Worm (Caenorhabditis elegans) whole organism, midembryonic: ENCODE measurements around the gene srn-1.

ENCODE experiments used
- T22C8.4 ChIP-seq: fragments of 200-800 bp; sonication (Bioruptor generic); IDR thresholded peaks from 2 replicates; pipeline ENCODE4 v1.3.6; 2022; ENCODE audit warnings: missing genetic modification characterization, missing compliant biosample characterization
- cog-1 ChIP-seq: sonication (generic microtip); optimal IDR thresholded peaks from 2 replicates; lab custom pipeline; 2016; ENCODE audit warnings: missing genetic modification characterization, missing compliant biosample characterization
- flt-1 ChIP-seq: fragments of 200-800 bp; sonication (Bioruptor generic); IDR thresholded peaks from 2 replicates; pipeline ENCODE4 v1.3.6; 2022; ENCODE audit warnings: missing genetic modification characterization, missing compliant biosample characterization
- klf-2 ChIP-seq: fragments of 200-800 bp; sonication (Bioruptor generic); conservative IDR thresholded peaks from 2 replicates; pipeline ENCODE4 v1.3.6; 2022; ENCODE audit warnings: missing genetic modification reagents, missing genetic modification characterization, missing compliant biosample characterization
- med-1 ChIP-seq: sonication (generic microtip); optimal IDR thresholded peaks from 2 replicates; lab custom pipeline; 2017; ENCODE audit warnings: missing genetic modification characterization, mild to moderate bottlenecking, missing compliant biosample characterization, antibody characterized with exemption, missing genetic modification reagents; ENCODE audit not compliant: insufficient read depth
- ref-1 ChIP-seq: fragments of 200-800 bp; sonication (Bioruptor generic); conservative IDR thresholded peaks from 2 replicates; pipeline ENCODE4 v1.3.6; 2022; ENCODE audit warnings: missing genetic modification reagents, missing genetic modification characterization, missing compliant biosample characterization
- tab-1 ChIP-seq: fragments of 200-800 bp; sonication (Bioruptor generic); IDR thresholded peaks from 2 replicates; pipeline ENCODE4 v1.3.6; 2022; ENCODE audit warnings: missing genetic modification characterization, missing compliant biosample characterization
- ztf-23 ChIP-seq: fragments of 200-800 bp; sonication (Bioruptor generic); IDR thresholded peaks from 2 replicates; pipeline ENCODE4 v1.3.6; 2022; ENCODE audit warnings: missing genetic modification reagents, missing genetic modification characterization, missing compliant biosample characterization
- ztf-29 ChIP-seq: fragments of 200-800 bp; sonication (Bioruptor generic); IDR thresholded peaks from 2 replicates; pipeline ENCODE4 v1.3.6; 2022; ENCODE audit warnings: missing genetic modification reagents, missing genetic modification characterization, missing compliant biosample characterization

srn-1 gene

DNA sequence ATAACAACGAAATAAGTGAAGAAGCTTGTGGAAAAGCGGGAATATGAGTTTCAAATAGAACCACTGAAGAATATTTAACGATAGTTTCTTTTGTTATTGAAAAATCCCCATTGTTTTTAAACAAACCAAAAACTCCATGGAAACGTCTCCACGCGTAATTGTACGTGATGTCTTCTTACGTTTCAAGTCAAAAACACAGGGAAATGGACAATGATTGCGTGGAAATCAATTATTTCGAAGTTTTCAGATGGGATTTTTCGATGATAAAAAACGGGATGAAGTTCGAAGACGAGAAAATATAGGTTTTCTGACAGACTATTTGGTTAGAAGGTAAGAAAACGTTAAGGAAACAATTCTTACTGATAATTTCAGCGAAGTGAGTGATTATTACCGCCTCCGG lies 5.1 kb downstream of the srn-1 start, which contains the start of the genes K12B6.4 and spe-49:
K12B6.4 (minus strand) TSS at position 101 of the 400 bp plus-strand sequence.
spe-49 (plus strand) TSS at position 185 of the 400 bp plus-strand sequence.
- TF ChIP-seq med-1 (GFP tag; lab: Kevin White, UChicago): no peak
- no peak for TF ChIP-seq ztf-29 (GFP tag; lab: Robert Waterston, UW)
- TF ChIP-seq ztf-23 (GFP tag; lab: Robert Waterston, UW): no peak
- no peak for TF ChIP-seq flt-1 (GFP tag; lab: Robert Waterston, UW)
- TF ChIP-seq klf-2 (GFP tag; lab: Robert Waterston, UW): no peak

DNA sequence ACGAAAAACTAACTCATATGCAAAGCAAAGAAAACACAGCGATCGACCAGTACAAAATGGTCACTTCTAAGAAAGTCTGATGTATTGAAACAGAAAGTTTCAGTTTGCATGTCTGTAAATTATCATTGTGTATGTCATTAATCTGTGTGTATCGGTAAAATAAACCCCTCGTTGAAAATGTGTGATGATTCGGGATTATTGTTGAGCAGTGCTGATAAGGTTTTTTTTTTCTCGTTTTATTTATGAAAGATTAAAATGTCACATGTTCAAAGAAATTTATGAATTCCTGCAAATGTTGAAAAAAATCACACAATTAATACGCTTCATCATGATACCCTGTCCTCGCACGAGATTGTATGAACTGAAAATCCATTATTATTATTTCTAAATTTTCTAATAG lies 6.2 kb downstream of the srn-1 start:
- TF ChIP-seq med-1 (GFP tag; lab: Kevin White, UChicago) (no peak), flt-1 (GFP tag; lab: Robert Waterston, UW) (no peak), ztf-29 (GFP tag; lab: Robert Waterston, UW) (no peak), T22C8.4 (no peak), klf-2 (GFP tag; lab: Robert Waterston, UW) (no peak), tab-1 (GFP tag; lab: Robert Waterston, UW) (no peak), ztf-23 (GFP tag; lab: Robert Waterston, UW) (no peak), cog-1 (tag; lab: Kevin White, UChicago) (no peak)

DNA sequence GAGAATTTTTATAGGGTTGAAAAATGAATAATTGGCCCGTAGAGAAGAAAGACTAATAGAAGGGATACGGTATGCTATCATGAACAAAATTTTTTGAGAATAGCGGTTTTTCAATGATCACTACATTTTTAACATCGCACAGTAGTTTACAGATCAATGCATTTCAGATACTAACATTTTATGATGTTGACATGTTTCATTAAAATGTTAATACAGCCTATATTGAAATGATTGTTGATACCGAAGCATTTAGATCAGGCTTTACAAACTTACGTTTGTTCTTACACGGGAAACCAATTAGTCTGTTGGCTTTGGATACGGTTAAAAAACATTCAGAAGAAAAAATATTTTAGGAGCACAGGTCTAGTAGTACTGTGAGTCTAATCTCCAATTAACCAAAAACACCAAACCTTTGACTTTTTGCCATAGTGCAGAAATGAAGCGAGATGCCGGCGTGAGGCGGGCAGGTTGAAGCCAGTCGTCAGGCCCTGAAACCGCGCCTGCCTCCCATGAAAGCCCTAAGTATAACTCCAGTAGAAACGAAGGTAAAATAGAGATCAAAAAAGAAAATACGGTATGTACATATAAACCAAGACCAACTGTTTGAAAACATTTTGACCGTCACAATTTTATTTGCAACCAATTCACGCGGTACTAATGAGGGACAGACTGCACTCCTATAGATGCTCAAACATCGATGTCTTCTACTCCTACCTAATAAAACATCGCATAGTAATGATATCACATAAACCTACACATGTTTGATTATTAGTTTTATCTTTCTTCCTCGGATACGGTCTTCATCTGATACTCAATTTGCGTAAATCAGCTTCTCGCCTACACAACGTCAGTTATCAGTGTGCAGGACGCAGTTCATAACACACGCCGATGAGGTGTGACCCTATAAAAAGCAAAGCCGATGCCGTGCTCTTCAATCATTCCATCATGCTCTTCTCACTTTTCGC lies 7.8 kb downstream of the srn-1 start, which contains the start of gene fil-2:
fil-2 (plus strand) TSS at position 915 of the 965 bp plus-strand sequence.
- TF ChIP-seq tab-1 (GFP tag; lab: Robert Waterston, UW) (no peak), flt-1 (GFP tag; lab: Robert Waterston, UW) (no peak), ztf-23 (GFP tag; lab: Robert Waterston, UW) (no peak), T22C8.4 (no peak), ztf-29 (GFP tag; lab: Robert Waterston, UW) (no peak), cog-1 (tag; lab: Kevin White, UChicago) (no peak), klf-2 (GFP tag; lab: Robert Waterston, UW) (no peak), med-1 (GFP tag; lab: Kevin White, UChicago) (no peak), ref-1 (GFP tag; lab: Robert Waterston, UW) (no peak)

DNA sequence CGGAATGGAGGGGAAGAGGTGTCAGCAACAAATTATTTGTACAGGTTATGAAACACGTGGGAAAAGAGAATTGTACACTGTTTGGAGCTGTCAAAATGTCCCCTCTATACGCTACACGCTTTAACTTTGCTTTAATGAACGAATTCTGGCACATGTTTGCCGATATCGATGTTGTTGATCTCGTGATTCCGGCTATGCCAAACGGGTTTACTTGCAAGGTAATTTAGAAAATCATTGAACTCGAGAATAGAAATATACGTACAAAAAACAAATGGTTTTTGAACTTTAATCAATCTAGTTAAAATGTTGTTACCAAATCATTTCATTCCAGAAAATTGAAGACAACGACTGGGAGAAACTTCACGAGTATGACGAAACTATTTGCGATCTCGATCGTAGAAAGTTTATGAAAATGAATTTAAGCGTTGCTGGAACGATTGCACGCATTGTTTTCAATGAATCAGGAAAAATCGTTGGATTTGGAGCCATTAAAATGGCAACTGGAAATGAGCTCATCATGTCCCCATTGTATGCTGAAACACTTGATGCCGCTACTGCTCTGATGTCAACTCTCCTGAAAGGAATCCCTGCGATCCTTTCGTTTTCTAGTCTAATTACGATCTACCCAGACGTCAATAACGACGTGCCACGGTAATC lies 8.9 kb downstream of the srn-1 start:
- TF ChIP-seq flt-1 (GFP tag; lab: Robert Waterston, UW) (no peak), ztf-23 (GFP tag; lab: Robert Waterston, UW) (no peak), ztf-29 (GFP tag; lab: Robert Waterston, UW) (no peak), T22C8.4 (no peak), tab-1 (GFP tag; lab: Robert Waterston, UW) (no peak), cog-1 (tag; lab: Kevin White, UChicago) (no peak)

DNA sequence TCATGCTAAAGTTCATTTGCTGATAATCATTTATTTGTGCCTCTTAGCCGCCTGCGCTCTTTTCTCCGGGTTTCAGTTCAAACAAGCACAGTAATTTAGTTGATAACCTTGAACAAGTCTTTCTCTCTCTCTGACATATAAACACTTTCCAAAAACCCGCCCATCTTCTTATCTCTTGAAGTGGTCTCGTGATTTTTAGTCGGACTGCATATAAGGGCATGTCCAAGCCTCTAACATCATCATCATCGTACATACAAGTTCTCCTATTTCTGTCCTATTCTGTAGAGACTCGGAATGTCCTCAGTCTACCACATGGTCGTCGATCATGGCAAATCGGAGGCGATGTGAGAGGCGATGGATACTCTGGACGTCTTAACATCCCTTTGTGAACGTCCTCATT lies 10.0 kb downstream of the srn-1 start, which contains the start of gene F31F7.1:
F31F7.1 (plus strand) TSS at position 235 of the 400 bp plus-strand sequence.
- TF ChIP-seq klf-2 (GFP tag; lab: Robert Waterston, UW) (no peak), T22C8.4 (no peak), tab-1 (GFP tag; lab: Robert Waterston, UW) (no peak), ztf-29 (GFP tag; lab: Robert Waterston, UW) (no peak), ztf-23 (GFP tag; lab: Robert Waterston, UW) (no peak), cog-1 (tag; lab: Kevin White, UChicago) (no peak), flt-1 (GFP tag; lab: Robert Waterston, UW) (no peak), ref-1 (GFP tag; lab: Robert Waterston, UW) (no peak), med-1 (GFP tag; lab: Kevin White, UChicago) (no peak)

DNA sequence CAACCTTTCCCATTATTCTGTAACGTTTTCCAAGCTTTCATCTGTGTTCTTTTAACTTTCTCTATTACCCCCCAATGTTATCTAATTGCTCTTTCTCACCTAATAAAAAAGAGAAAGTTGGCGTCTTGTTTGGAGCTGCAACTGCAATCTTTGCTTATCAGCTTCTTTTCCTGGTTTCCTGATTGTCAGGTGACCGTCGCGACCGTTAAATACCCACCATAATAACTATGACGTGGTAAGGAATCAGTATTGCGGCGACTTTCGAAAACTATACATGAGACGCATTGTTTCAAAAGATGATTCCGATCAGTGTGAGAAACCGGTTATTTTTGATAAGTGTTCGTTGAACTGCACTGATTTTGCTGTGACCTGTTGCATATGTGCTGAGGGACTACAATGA lies 11.0 kb downstream of the srn-1 start:
- TF ChIP-seq flt-1 (GFP tag; lab: Robert Waterston, UW): no peak

DNA sequence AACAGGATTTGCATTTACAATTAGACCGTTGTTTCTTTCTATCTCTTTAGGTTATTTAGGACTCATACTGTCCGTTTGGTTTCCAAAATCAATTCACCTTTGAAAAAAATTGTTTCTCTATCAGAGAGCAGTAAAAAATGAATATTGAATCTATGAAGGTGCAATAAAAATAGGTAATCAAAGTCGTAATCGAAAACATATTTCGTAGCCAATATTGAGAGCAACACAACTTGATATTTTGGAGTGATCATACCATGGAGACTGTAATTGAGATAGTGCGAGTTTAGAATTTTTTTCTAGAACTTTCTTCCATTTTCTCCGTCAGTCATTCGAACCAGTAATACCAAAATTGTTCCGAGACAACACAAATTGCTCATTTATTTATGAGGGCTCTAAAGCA lies 15.7 kb downstream of the srn-1 start, which contains the start of gene F31F7.2:
F31F7.2 (plus strand) TSS at position 301 of the 400 bp plus-strand sequence.
- no peak for TF ChIP-seq klf-2 (GFP tag; lab: Robert Waterston, UW)
- no peak for TF ChIP-seq cog-1 (tag; lab: Kevin White, UChicago)
- TF ChIP-seq med-1 (GFP tag; lab: Kevin White, UChicago): no peak
- no peak for TF ChIP-seq ref-1 (GFP tag; lab: Robert Waterston, UW)
- no peak for TF ChIP-seq ztf-29 (GFP tag; lab: Robert Waterston, UW)
- no peak for TF ChIP-seq T22C8.4
- no peak for TF ChIP-seq ztf-23 (GFP tag; lab: Robert Waterston, UW)
- no peak for TF ChIP-seq flt-1 (GFP tag; lab: Robert Waterston, UW)
- TF ChIP-seq tab-1 (GFP tag; lab: Robert Waterston, UW): no peak

DNA sequence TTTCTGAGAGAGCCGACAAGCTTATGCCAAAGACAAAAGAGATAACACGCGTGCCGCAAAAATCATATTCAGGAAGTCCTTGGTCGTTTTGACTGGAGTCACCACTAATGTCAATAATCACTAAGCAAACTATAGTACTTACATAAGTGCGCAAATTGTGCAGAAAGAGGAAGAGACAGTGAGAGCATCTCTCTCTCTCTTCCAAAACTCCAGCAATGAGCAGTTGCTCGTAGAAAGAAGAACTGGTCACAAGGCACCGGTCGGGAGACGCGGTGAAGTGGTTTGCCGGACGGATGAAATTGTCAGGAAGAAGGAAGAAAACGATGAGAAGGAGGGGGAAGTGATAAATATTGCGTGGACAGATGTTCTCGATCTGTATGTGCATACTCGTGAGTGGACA lies 16.1 kb downstream of the srn-1 start:
- no peak for TF ChIP-seq med-1 (GFP tag; lab: Kevin White, UChicago)
- TF ChIP-seq ztf-23 (GFP tag; lab: Robert Waterston, UW): no peak
- TF ChIP-seq ref-1 (GFP tag; lab: Robert Waterston, UW): no peak
- TF ChIP-seq ztf-29 (GFP tag; lab: Robert Waterston, UW): no peak
- no peak for TF ChIP-seq tab-1 (GFP tag; lab: Robert Waterston, UW)
- 0 out of 2 replicates have a peak, but pooled peaks have one; percentile 4 for TF ChIP-seq flt-1 (GFP tag; lab: Robert Waterston, UW)

DNA sequence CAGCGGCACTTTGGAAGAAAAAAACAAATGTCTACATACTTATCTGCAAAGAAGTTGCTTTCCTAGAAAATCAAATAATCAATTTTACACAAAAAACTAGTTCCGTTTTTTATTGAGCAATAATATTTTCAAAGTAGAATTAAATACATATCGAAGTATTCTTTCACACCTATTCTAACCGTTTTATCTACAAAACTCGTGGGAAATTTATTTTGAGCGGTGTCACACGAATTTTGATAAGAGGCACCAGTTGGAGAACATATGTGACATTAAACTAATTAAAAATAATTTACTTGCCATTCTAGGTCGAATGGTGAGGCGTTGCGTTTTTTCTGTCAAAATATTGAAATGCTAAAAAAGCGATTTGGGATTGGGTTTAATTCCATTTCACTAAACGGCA lies 17.3 kb downstream of the srn-1 start:
- TF ChIP-seq T22C8.4: no peak
- no peak for TF ChIP-seq med-1 (GFP tag; lab: Kevin White, UChicago)
- no peak for TF ChIP-seq klf-2 (GFP tag; lab: Robert Waterston, UW)
- TF ChIP-seq flt-1 (GFP tag; lab: Robert Waterston, UW): no peak
- no peak for TF ChIP-seq ztf-29 (GFP tag; lab: Robert Waterston, UW)
- no peak for TF ChIP-seq tab-1 (GFP tag; lab: Robert Waterston, UW)
- no peak for TF ChIP-seq ref-1 (GFP tag; lab: Robert Waterston, UW)
- no peak for TF ChIP-seq cog-1 (tag; lab: Kevin White, UChicago)
- no peak for TF ChIP-seq ztf-23 (GFP tag; lab: Robert Waterston, UW)
